Worm (Caenorhabditis elegans): ENCODE results near the gene txt-18.

DNA sequence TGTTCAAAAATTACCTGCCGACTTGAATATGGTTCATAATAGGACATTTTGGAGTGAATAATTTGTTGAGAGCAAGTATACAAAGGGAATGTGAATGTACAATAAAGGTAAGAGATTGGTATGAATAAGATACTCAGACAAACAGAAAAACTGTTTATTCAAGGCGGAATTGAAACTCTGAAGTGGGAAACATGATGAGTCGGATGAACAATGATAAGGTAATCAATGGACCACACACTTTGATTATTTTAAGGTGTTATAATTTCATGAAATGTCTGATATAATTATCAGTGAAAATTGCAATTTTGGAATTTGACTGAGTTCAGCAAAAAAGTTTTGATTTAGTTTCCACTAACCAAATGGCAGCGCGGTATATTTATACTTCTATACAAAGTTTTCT is 4.4 kb upstream of the txt-18 start:
- TF ChIP-seq flt-1 (GFP tag; IDR thresholded peaks at IDR 0.05) = no peak
- no peak for TF ChIP-seq tab-1 (GFP tag; IDR thresholded peaks at IDR 0.05)

Data from whole organism, midembryonic.